Fruit fly (Drosophila melanogaster): ENCODE measurements around the gene CG8516.
A peak's percentile ranks its signal among the peaks of the same experiment; 100 is the strongest.

- peak; percentile 23 for TF ChIP-seq OdsH (GFP tag; optimal IDR thresholded peaks at IDR 0.05)
- TF ChIP-seq woc (GFP tag; optimal IDR thresholded peaks at IDR 0.05) = peak; percentile 91
- TF ChIP-seq psq (GFP tag; optimal IDR thresholded peaks at IDR 0.05) = peak; percentile 48
- TF ChIP-seq h (GFP tag; optimal IDR thresholded peaks at IDR 0.05) = peak; percentile 65
- no peak for TF ChIP-seq usp (GFP tag; optimal IDR thresholded peaks at IDR 0.05)
Observed at dm6 chr3R:9791177-9791806, 1.8 kb upstream of the CG8516 start, which contains the start of the genes CG12945 and CG8507.

Measured in whole organism, wandering third instar larva.